Worm (Caenorhabditis elegans): Measurements from ENCODE around the gene ifet-1.
A peak's percentile ranks its signal among the peaks of the same experiment; 100 is the strongest.

The ifet-1 gene

ce11 chrIII:4508064-4508905 lies 33.3 kb upstream of the ifet-1 start, which contains the start of the genes cct-5 and F25F2.1 (continued):
- TF ChIP-seq lin-15B (tag; optimal IDR thresholded peaks at IDR 0.05) (no peak), ces-1 (GFP tag; optimal IDR thresholded peaks at IDR 0.05) (no peak), mes-2 (tag; optimal IDR thresholded peaks at IDR 0.05; ENCODE audit: poor library complexity, severe bottlenecking) (peak; percentile 70), daf-12 (tag; optimal IDR thresholded peaks at IDR 0.05) (no peak), nhr-42 (GFP tag; IDR thresholded peaks at IDR 0.05) (no peak), aly-2 (tag; optimal IDR thresholded peaks at IDR 0.05) (no peak), jun-1 (tag; optimal IDR thresholded peaks at IDR 0.05) (no peak), set-16 (GFP tag; IDR thresholded peaks at IDR 0.05) (no peak), nhr-102 (tag; optimal IDR thresholded peaks at IDR 0.05) (no peak), daf-16 (GFP tag; optimal IDR thresholded peaks at IDR 0.05) (no peak), daf-16 (tag; optimal IDR thresholded peaks at IDR 0.05) (no peak), nhr-6 (tag; optimal IDR thresholded peaks at IDR 0.05) (peak; percentile 74), pha-4 (GFP tag; IDR thresholded peaks at IDR 0.05) (no peak), pha-4 (tag; optimal IDR thresholded peaks at IDR 0.05) (no peak), unc-39 (tag; optimal IDR thresholded peaks at IDR 0.05) (no peak), zfp-2 (tag; optimal IDR thresholded peaks at IDR 0.05) (no peak), ctbp-1 (GFP tag; IDR thresholded peaks at IDR 0.05) (no peak), ceh-62 (tag; optimal IDR thresholded peaks at IDR 0.05) (no peak), nhr-10 (tag; optimal IDR thresholded peaks at IDR 0.05) (no peak), hif-1 (tag; optimal IDR thresholded peaks at IDR 0.05) (peak in 1 of 2 experiments; percentile 8), rbr-2 (tag; optimal IDR thresholded peaks at IDR 0.05) (peak; percentile 26), spr-1 (tag; optimal IDR thresholded peaks at IDR 0.05) (no peak), lin-1 (GFP tag; IDR thresholded peaks at IDR 0.05) (no peak), ceh-28 (tag; optimal IDR thresholded peaks at IDR 0.05) (no peak), ama-1 (optimal IDR thresholded peaks at IDR 0.05) (no peak), lin-13 (GFP tag; optimal IDR thresholded peaks at IDR 0.05) (peak; percentile 73), unc-62 (GFP tag; optimal IDR thresholded peaks at IDR 0.05 in 1 of 2) (no peak), unc-62 (tag; optimal IDR thresholded peaks at IDR 0.05) (no peak), sdz-12 (GFP tag; optimal IDR thresholded peaks at IDR 0.05) (no peak), D1046.2 (GFP tag; IDR thresholded peaks at IDR 0.05) (no peak), mxl-2 (GFP tag; conservative IDR thresholded peaks at IDR 0.05) (no peak), mxl-3 (GFP tag; optimal IDR thresholded peaks at IDR 0.05) (no peak), arid-1 (GFP tag; conservative IDR thresholded peaks at IDR 0.05) (peak; percentile 53; the same call in 1 of the 2 replicates), nhr-28 (tag; optimal IDR thresholded peaks at IDR 0.05) (peak; percentile 29), lir-3 (tag; optimal IDR thresholded peaks at IDR 0.05) (no peak), unc-130 (GFP tag; optimal IDR thresholded peaks at IDR 0.05) (peak; percentile 76), hlh-11 (tag; optimal IDR thresholded peaks at IDR 0.05) (peak; percentile 39), lin-38 (GFP tag; IDR thresholded peaks at IDR 0.05) (peak; percentile 68), zag-1 (tag; optimal IDR thresholded peaks at IDR 0.05) (no peak), skn-1 (tag; optimal IDR thresholded peaks at IDR 0.05) (no peak), zfp-3 (GFP tag; conservative IDR thresholded peaks at IDR 0.05) (no peak), tag-97 (GFP tag; IDR thresholded peaks at IDR 0.05) (no peak), nhr-25 (tag; optimal IDR thresholded peaks at IDR 0.05; ENCODE audit: borderline replicate concordance, insufficient read depth) (no peak), Y48G9A.11 (GFP tag; IDR thresholded peaks at IDR 0.05) (no peak), attf-4 (tag; optimal IDR thresholded peaks at IDR 0.05) (no peak), egl-27 (tag; optimal IDR thresholded peaks at IDR 0.05) (no peak), F44E2.7 (GFP tag; IDR thresholded peaks at IDR 0.05) (no peak), nhr-48 (tag; optimal IDR thresholded peaks at IDR 0.05) (no peak), dmd-9 (GFP tag; IDR thresholded peaks at IDR 0.05) (no peak), F37D6.2 (tag; optimal IDR thresholded peaks at IDR 0.05) (no peak), madf-5 (GFP tag; IDR thresholded peaks at IDR 0.05) (no peak)

All from whole organism, L4 larva.